Worm (Caenorhabditis elegans): Measurements from ENCODE around the gene T25B9.3.
A peak's percentile ranks its signal among the peaks of the same experiment; 100 is the strongest.

The T25B9.3 gene

ce11 chrIV:10795678-10796077, 51.1 kb downstream of the T25B9.3 start:
- TF ChIP-seq fkh-10 (GFP tag; optimal IDR thresholded peaks at IDR 0.05) (no peak), ceh-6 (GFP tag; optimal IDR thresholded peaks at IDR 0.05) (no peak), ceh-34 (tag; optimal IDR thresholded peaks at IDR 0.05) (no peak), rnt-1 (tag; optimal IDR thresholded peaks at IDR 0.05) (no peak), pros-1 (tag; optimal IDR thresholded peaks at IDR 0.05) (no peak)

ce11 chrIV:10796707-10797106, 52.1 kb downstream of the T25B9.3 start:
- TF ChIP-seq zip-5 (tag; optimal IDR thresholded peaks at IDR 0.05) (no peak), hlh-30 (tag; optimal IDR thresholded peaks at IDR 0.05; ENCODE audit: insufficient read depth) (no peak), elt-2 (tag; optimal IDR thresholded peaks at IDR 0.05) (peak; percentile 53), pha-4 (tag; optimal IDR thresholded peaks at IDR 0.05) (no peak), lin-11 (tag; optimal IDR thresholded peaks at IDR 0.05) (no peak)

Data from whole organism, late embryonic.